Worm (Caenorhabditis elegans): ENCODE data around the gene T28A8.2.

ce11 chrIII:13464493-13465362, 30.7 kb downstream of the T28A8.2 start, which contains the start of gene kel-3:
- TF ChIP-seq nhr-11 (tag; optimal IDR thresholded peaks at IDR 0.05) = no peak
- TF ChIP-seq pqm-1 (tag; optimal IDR thresholded peaks at IDR 0.05) = peak; percentile 8
- peak; percentile 49 for TF ChIP-seq unc-55 (GFP tag; optimal IDR thresholded peaks at IDR 0.05)
- TF ChIP-seq elt-2 (tag; optimal IDR thresholded peaks at IDR 0.05) = peak; percentile 63
- no peak for TF ChIP-seq gmeb-2 (tag; optimal IDR thresholded peaks at IDR 0.05)
- TF ChIP-seq lin-11 (tag; optimal IDR thresholded peaks at IDR 0.05) = no peak

Measured in whole organism, late embryonic.